Fruit fly (Drosophila melanogaster) whole organism, embryonic: ENCODE data around the gene CG16953.

Experiments
- Atf-2 ChIP-seq: fragments of 200-800 bp; sonication (Bioruptor generic); optimal IDR thresholded peaks from 2 replicates; lab custom pipeline; 2016; ENCODE audit warnings: missing biosample characterization, missing genetic modification characterization
- Awh ChIP-seq: fragments of 200-800 bp; sonication (Bioruptor generic); IDR thresholded peaks from 2 replicates; pipeline ENCODE4, ENCODE4 v1.3.6; 2022; ENCODE audit warnings: missing biosample characterization, missing genetic modification characterization
- CG11093 ChIP-seq: fragments of 200-800 bp; sonication (Bioruptor generic); IDR thresholded peaks from 3 replicates; pipeline ENCODE4 v1.3.6; 2022; ENCODE audit warnings: missing biosample characterization, missing genetic modification characterization
- CG12236 ChIP-seq: fragments of 200-800 bp; sonication (Bioruptor generic); optimal IDR thresholded peaks from 2 replicates; lab custom pipeline; 2016; ENCODE audit warnings: missing biosample characterization, missing genetic modification characterization
- CG13624 ChIP-seq: fragments of 200-800 bp; sonication (Bioruptor generic); optimal IDR thresholded peaks from 2 replicates; lab custom pipeline; 2016; ENCODE audit warnings: missing biosample characterization, missing genetic modification characterization
- CG15479 ChIP-seq: fragments of 200-800 bp; sonication (Bioruptor generic); optimal IDR thresholded peaks from 3 replicates; lab custom pipeline; 2019; ENCODE audit warnings: missing biosample characterization, mild to moderate bottlenecking, missing genetic modification characterization, moderate library complexity
- CG1603 ChIP-seq: fragments of 200-800 bp; sonication (Bioruptor generic); optimal IDR thresholded peaks from 2 replicates; lab custom pipeline; 2019; ENCODE audit warnings: missing biosample characterization, mild to moderate bottlenecking, missing genetic modification characterization, moderate library complexity
- CG17385 ChIP-seq: fragments of 200-800 bp; sonication (Bioruptor generic); optimal IDR thresholded peaks from 3 replicates; lab custom pipeline; 2018; ENCODE audit warnings: missing biosample characterization, mild to moderate bottlenecking, missing genetic modification characterization
- CG18764 ChIP-seq: fragments of 200-800 bp; sonication (Bioruptor generic); optimal IDR thresholded peaks from 3 replicates; lab custom pipeline; 2016; ENCODE audit warnings: missing biosample characterization, missing genetic modification characterization
- CG2199 ChIP-seq: fragments of 200-800 bp; sonication (Bioruptor generic); IDR thresholded peaks from 3 replicates; pipeline ENCODE4 v1.3.6; 2022; ENCODE audit warnings: missing biosample characterization, missing genetic modification characterization
- CG2875 ChIP-seq: fragments of 200-800 bp; sonication (Bioruptor generic); optimal IDR thresholded peaks from 2 replicates; lab custom pipeline; 2017; ENCODE audit warnings: missing biosample characterization, mild to moderate bottlenecking, missing genetic modification characterization, missing genetic modification reagents
- CG3065 ChIP-seq: fragments of 200-800 bp; sonication (Bioruptor generic); optimal IDR thresholded peaks from 2 replicates; lab custom pipeline; 2016; ENCODE audit warnings: missing biosample characterization, missing genetic modification characterization
- CG34376 ChIP-seq: fragments of 200-800 bp; sonication (Bioruptor generic); optimal IDR thresholded peaks from 2 replicates; lab custom pipeline; 2018; ENCODE audit warnings: missing biosample characterization, mild to moderate bottlenecking, missing genetic modification characterization
- CG6813 ChIP-seq: fragments of 200-800 bp; sonication (Bioruptor generic); optimal IDR thresholded peaks from 2 replicates; lab custom pipeline; 2017; ENCODE audit warnings: missing biosample characterization, missing genetic modification characterization, mild to moderate bottlenecking, moderate library complexity, missing genetic modification reagents
- CG7357 ChIP-seq: fragments of 200-800 bp; sonication (Bioruptor generic); IDR thresholded peaks from 3 replicates; pipeline ENCODE4 v1.3.6; 2022; ENCODE audit warnings: missing biosample characterization, missing genetic modification characterization
- CG7745 ChIP-seq: fragments of 200-800 bp; sonication (Bioruptor generic); optimal IDR thresholded peaks from 2 replicates; lab custom pipeline; 2018; ENCODE audit warnings: missing biosample characterization, mild to moderate bottlenecking, missing genetic modification characterization, moderate library complexity
- CG7786 ChIP-seq: fragments of 200-800 bp; sonication (Bioruptor generic); optimal IDR thresholded peaks from 2 replicates; lab custom pipeline; 2016; ENCODE audit warnings: missing biosample characterization, missing genetic modification characterization
- CoRest ChIP-seq: fragments of 200-800 bp; sonication (Bioruptor generic); optimal IDR thresholded peaks from 3 replicates; lab custom pipeline; 2018; ENCODE audit warnings: missing biosample characterization, mild to moderate bottlenecking, missing genetic modification characterization, moderate library complexity
- Dfd ChIP-seq, 2 experiments: fragments of >200 bp; optimal IDR thresholded peaks; 2 replicates each; lab custom pipeline; 2017; ENCODE audit warnings: missing biosample characterization in 2 of 2, missing genetic modification characterization in 2 of 2
- Doc2 ChIP-seq: fragments of 200-800 bp; sonication (Bioruptor generic); IDR thresholded peaks from 2 replicates; pipeline ENCODE4 v1.3.6; 2022; ENCODE audit warnings: missing biosample characterization, missing genetic modification characterization
- Doc3 ChIP-seq: fragments of 200-800 bp; sonication (Bioruptor generic); IDR thresholded peaks from 3 replicates; pipeline ENCODE4 v1.3.6; 2022; ENCODE audit warnings: missing biosample characterization, missing genetic modification characterization; ENCODE audit not compliant: partially characterized antibody
- Elba2 ChIP-seq: fragments of 200-800 bp; sonication (Bioruptor generic); optimal IDR thresholded peaks from 3 replicates; lab custom pipeline; 2016; ENCODE audit warnings: missing biosample characterization, missing genetic modification characterization
- Hmx ChIP-seq: fragments of 200-800 bp; sonication (Bioruptor generic); optimal IDR thresholded peaks from 2 replicates; lab custom pipeline; 2016; ENCODE audit warnings: missing biosample characterization, missing genetic modification characterization
- Meics ChIP-seq: fragments of 200-800 bp; sonication (Bioruptor generic); optimal IDR thresholded peaks from 2 replicates; lab custom pipeline; 2017; ENCODE audit warnings: missing biosample characterization, mild to moderate bottlenecking, missing genetic modification characterization
- Pdp1 ChIP-seq, 2 experiments: fragments of 200-800 bp; sonication (Bioruptor generic); optimal IDR thresholded peaks; 3 replicates each; lab custom pipeline; 2016; ENCODE audit warnings: missing biosample characterization in 2 of 2, missing genetic modification characterization in 2 of 2, mild to moderate bottlenecking in 1 of 2, moderate library complexity in 1 of 2
- Rfx ChIP-seq: fragments of 200-800 bp; sonication (Bioruptor generic); IDR thresholded peaks from 2 replicates; pipeline ENCODE4 v1.3.6; 2022; ENCODE audit warnings: missing biosample characterization, missing genetic modification characterization
- Stat92E ChIP-seq, 3 experiments: fragments of >200 bp in 2 of 3; fragments of 200-800 bp in 1 of 3; sonication (Bioruptor generic) in 1 of 3; optimal IDR thresholded peaks; 2 replicates each; lab custom pipeline; 2017 to 2019; ENCODE audit warnings: missing biosample characterization in 3 of 3, missing genetic modification characterization in 3 of 3, mild to moderate bottlenecking in 1 of 3, moderate library complexity in 1 of 3
- bigmax ChIP-seq: fragments of 200-800 bp; sonication (Bioruptor generic); optimal IDR thresholded peaks from 2 replicates; lab custom pipeline; 2018; ENCODE audit warnings: missing biosample characterization, mild to moderate bottlenecking, missing genetic modification characterization
- crp ChIP-seq, 2 experiments: fragments of 200-800 bp; sonication (Bioruptor generic); optimal IDR thresholded peaks; 2 replicates in 1 of 2; 3 replicates in 1 of 2; lab custom pipeline; 2017; ENCODE audit warnings: missing biosample characterization in 2 of 2, missing genetic modification characterization in 2 of 2, mild to moderate bottlenecking in 1 of 2, moderate library complexity in 1 of 2
- ems ChIP-seq: fragments of 200-800 bp; sonication (Bioruptor generic); optimal IDR thresholded peaks from 3 replicates; lab custom pipeline; 2016; ENCODE audit warnings: missing biosample characterization, missing genetic modification characterization
- fu2 ChIP-seq: fragments of 200-800 bp; sonication (Bioruptor generic); optimal IDR thresholded peaks from 2 replicates; lab custom pipeline; 2016; ENCODE audit warnings: missing biosample characterization, missing genetic modification characterization
- grn ChIP-seq: fragments of 200-800 bp; sonication (Bioruptor generic); optimal IDR thresholded peaks from 3 replicates; lab custom pipeline; 2017; ENCODE audit warnings: missing biosample characterization, missing genetic modification characterization
- gro ChIP-seq: fragments of 200-800 bp; sonication (Bioruptor generic); optimal IDR thresholded peaks from 2 replicates; lab custom pipeline; 2016; ENCODE audit warnings: missing biosample characterization, missing genetic modification characterization
- jigr1 ChIP-seq: fragments of 200-800 bp; sonication (Bioruptor generic); IDR thresholded peaks from 3 replicates; pipeline ENCODE4 v1.3.6; 2022; ENCODE audit warnings: missing biosample characterization, missing genetic modification characterization
- lbe ChIP-seq: fragments of 200-800 bp; sonication (Bioruptor generic); optimal IDR thresholded peaks from 2 replicates; lab custom pipeline; 2016; ENCODE audit warnings: missing biosample characterization, mild to moderate bottlenecking, missing genetic modification characterization
- nerfin-2 ChIP-seq: fragments of 200-800 bp; sonication (Bioruptor generic); IDR thresholded peaks from 2 replicates; pipeline ENCODE4 v1.3.6; 2022; ENCODE audit warnings: missing biosample characterization, missing genetic modification characterization; ENCODE audit not compliant: partially characterized antibody
- p53 ChIP-seq: fragments of 200-800 bp; sonication (Bioruptor generic); optimal IDR thresholded peaks from 2 replicates; lab custom pipeline; 2016; ENCODE audit warnings: missing biosample characterization, missing genetic modification characterization
- pfk ChIP-seq: fragments of 200-800 bp; sonication (Bioruptor generic); optimal IDR thresholded peaks from 2 replicates; lab custom pipeline; 2018; ENCODE audit warnings: missing biosample characterization, mild to moderate bottlenecking, missing genetic modification characterization, moderate library complexity
- psq ChIP-seq: fragments of 200-800 bp; sonication (Bioruptor generic); optimal IDR thresholded peaks from 2 replicates; lab custom pipeline; 2017; ENCODE audit warnings: missing biosample characterization, missing genetic modification characterization
- pum ChIP-seq: fragments of 200-800 bp; sonication (Bioruptor generic); optimal IDR thresholded peaks from 2 replicates; lab custom pipeline; 2016; ENCODE audit warnings: missing biosample characterization, missing genetic modification characterization
- ranshi ChIP-seq: fragments of 200-800 bp; sonication (Bioruptor generic); IDR thresholded peaks from 2 replicates; pipeline ENCODE4 v1.3.6; 2022; ENCODE audit warnings: missing biosample characterization, missing genetic modification characterization
- repo ChIP-seq: fragments of 200-800 bp; sonication (Bioruptor generic); optimal IDR thresholded peaks from 2 replicates; lab custom pipeline; 2016; ENCODE audit warnings: missing biosample characterization, missing genetic modification characterization
- sens-2 ChIP-seq: fragments of 200-800 bp; sonication (Bioruptor generic); IDR thresholded peaks from 2 replicates; pipeline ENCODE4 v1.3.6; 2022; ENCODE audit warnings: missing biosample characterization, missing genetic modification characterization
- shn ChIP-seq: fragments of 200-800 bp; sonication (Bioruptor generic); optimal IDR thresholded peaks from 3 replicates; lab custom pipeline; 2016; ENCODE audit warnings: missing biosample characterization, missing genetic modification characterization
- sima ChIP-seq: fragments of 200-800 bp; sonication (Bioruptor generic); optimal IDR thresholded peaks from 2 replicates; lab custom pipeline; 2016; ENCODE audit warnings: missing biosample characterization, missing genetic modification characterization
- stwl ChIP-seq: fragments of 200-800 bp; sonication (Bioruptor generic); optimal IDR thresholded peaks from 3 replicates; lab custom pipeline; 2018; ENCODE audit warnings: missing biosample characterization, mild to moderate bottlenecking, missing genetic modification characterization, moderate library complexity
- unpg ChIP-seq: fragments of 200-800 bp; sonication (Bioruptor generic); optimal IDR thresholded peaks from 3 replicates; lab custom pipeline; 2018; ENCODE audit warnings: missing biosample characterization, mild to moderate bottlenecking, missing genetic modification characterization, moderate library complexity
- zf30C ChIP-seq: fragments of 200-800 bp; sonication (Bioruptor generic); optimal IDR thresholded peaks from 3 replicates; lab custom pipeline; 2018; ENCODE audit warnings: missing biosample characterization, mild to moderate bottlenecking, missing genetic modification characterization
- zfh2 ChIP-seq: fragments of 200-800 bp; sonication (Bioruptor generic); optimal IDR thresholded peaks from 2 replicates; lab custom pipeline; 2016; ENCODE audit warnings: missing biosample characterization, missing genetic modification characterization

Gene CG16953

DNA sequence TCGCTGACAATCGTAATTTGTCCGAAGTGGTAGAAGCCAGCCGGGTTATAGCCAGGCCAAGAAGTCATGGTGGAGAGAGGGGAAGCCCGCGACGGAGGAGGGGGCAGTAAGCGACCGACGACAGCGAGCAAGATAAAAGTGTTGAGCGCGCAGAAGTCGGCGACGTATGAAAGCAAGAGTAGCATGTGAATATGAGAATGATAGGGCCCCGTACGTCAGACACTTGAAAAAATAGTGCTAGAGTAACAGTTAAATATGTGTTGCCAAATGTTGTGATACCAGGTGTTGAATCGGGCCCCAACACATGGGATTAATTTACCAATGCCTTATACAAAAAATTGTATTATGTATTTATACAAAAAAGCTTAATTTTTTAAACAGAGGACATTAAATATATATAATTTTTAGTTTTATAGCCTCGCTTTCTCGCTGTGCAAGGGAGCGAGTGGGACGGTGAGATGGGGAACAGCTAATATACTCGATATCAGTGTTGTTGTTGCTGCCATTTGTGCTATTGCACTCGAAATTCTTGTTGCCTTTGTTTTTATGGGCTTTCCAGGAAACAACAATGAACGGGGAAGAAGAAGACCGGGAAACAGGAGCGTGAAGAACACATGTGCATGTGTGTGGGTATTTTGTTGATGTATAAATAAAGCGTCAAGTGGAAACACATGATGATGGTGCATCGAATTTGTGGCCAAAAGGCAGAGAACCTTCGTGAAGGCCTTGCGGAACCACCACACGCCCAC lies 35.6 kb downstream of the CG16953 start:
- TF ChIP-seq bigmax = no peak
- TF ChIP-seq sens-2 (GFP tag; lab: Robert Waterston, UW) = peak; percentile 69; the same call in 1 of the 2 replicates
- no peak for TF ChIP-seq sima
- TF ChIP-seq Awh (GFP tag; lab: Robert Waterston, UW) = peak; percentile 76
- TF ChIP-seq CG15479 (GFP tag; lab: Kevin White, UChicago) = no peak
- peak; percentile 89 for TF ChIP-seq Rfx (GFP tag; lab: Robert Waterston, UW)
- peak; percentile 24 for TF ChIP-seq gro (GFP tag; lab: Kevin White, UChicago)
- TF ChIP-seq CG6813 = peak; percentile 78
- no peak for TF ChIP-seq Atf-2 (GFP tag; lab: Kevin White, UChicago)
- TF ChIP-seq unpg (GFP tag; lab: Kevin White, UChicago) = peak; percentile 88
- no peak for TF ChIP-seq Dfd (GFP tag; optimal IDR thresholded peaks at IDR 0.05; lab: Kevin White, UChicago)
- no peak for TF ChIP-seq CG12236
- TF ChIP-seq CG11093 (GFP tag; lab: Robert Waterston, UW) = peak; percentile 67; the same call in 2 of the 3 replicates
- TF ChIP-seq CG1603 (tag; lab: Kevin White, UChicago) = peak; percentile 42
- peak; percentile 97 for TF ChIP-seq zf30C
- TF ChIP-seq psq (GFP tag; lab: Kevin White, UChicago) = peak; percentile 69
- TF ChIP-seq CG34376 (GFP tag; lab: Kevin White, UChicago) = peak; percentile 69
- no peak for TF ChIP-seq repo (GFP tag; lab: Kevin White, UChicago)
- TF ChIP-seq CG7786 (GFP tag; lab: Kevin White, UChicago) = peak; percentile 37
- peak; percentile 68 for TF ChIP-seq pfk (GFP tag; lab: Kevin White, UChicago)
- TF ChIP-seq CG17385 (GFP tag; lab: Kevin White, UChicago) = peak; percentile 69
- TF ChIP-seq pum (GFP tag; lab: Kevin White, UChicago) = peak; percentile 12
- peak in 1 of 3 experiments; percentile 100 for TF ChIP-seq Stat92E (GFP tag; optimal IDR thresholded peaks at IDR 0.05; lab: Kevin White, UChicago)
- no peak for TF ChIP-seq nerfin-2 (GFP tag; lab: Robert Waterston, UW)
- peak; percentile 88 for TF ChIP-seq Meics (GFP tag; lab: Kevin White, UChicago)
- TF ChIP-seq CG7357 (GFP tag; lab: Robert Waterston, UW) = peak; percentile 80
- TF ChIP-seq ems (GFP tag; lab: Kevin White, UChicago) = peak; percentile 63
- TF ChIP-seq crp (GFP tag; optimal IDR thresholded peaks at IDR 0.05; lab: Kevin White, UChicago) = peak in 1 of 2 experiments; percentile 21
- 0 out of 2 replicates have a peak, but pooled peaks have one; percentile 6 for TF ChIP-seq Doc2 (GFP tag; lab: Robert Waterston, UW)
- peak; percentile 60 for TF ChIP-seq grn (GFP tag; lab: Kevin White, UChicago)
- TF ChIP-seq Elba2 = no peak
- TF ChIP-seq CG2199 (GFP tag; lab: Robert Waterston, UW) = no peak; the same call in 2 of the 3 replicates
- no peak for TF ChIP-seq Hmx (GFP tag; lab: Kevin White, UChicago)
- peak; percentile 90 for TF ChIP-seq CoRest (tag; lab: Kevin White, UChicago)
- peak; percentile 21 for TF ChIP-seq shn (GFP tag; lab: Kevin White, UChicago)
- TF ChIP-seq p53 (GFP tag; lab: Kevin White, UChicago) = no peak
- peak; percentile 65 for TF ChIP-seq CG2875 (GFP tag; lab: Kevin White, UChicago)
- TF ChIP-seq zfh2 (GFP tag; lab: Kevin White, UChicago) = peak; percentile 14
- no peak for TF ChIP-seq fu2 (GFP tag; lab: Kevin White, UChicago)
- TF ChIP-seq CG7745 = no peak
- TF ChIP-seq jigr1 (GFP tag; lab: Robert Waterston, UW) = peak; percentile 50; the same call in 1 of the 3 replicates
- TF ChIP-seq CG13624 = no peak
- peak; percentile 63 for TF ChIP-seq lbe (GFP tag; lab: Kevin White, UChicago)
- peak in 1 of 2 experiments; percentile 63 for TF ChIP-seq Pdp1 (GFP tag; optimal IDR thresholded peaks at IDR 0.05; lab: Kevin White, UChicago)
- TF ChIP-seq stwl (tag; lab: Kevin White, UChicago) = peak; percentile 4
- TF ChIP-seq ranshi (GFP tag; lab: Robert Waterston, UW) = peak; percentile 84
- TF ChIP-seq CG3065 (GFP tag; lab: Kevin White, UChicago) = peak; percentile 56
- TF ChIP-seq Doc3 (GFP tag; lab: Robert Waterston, UW) = no peak
- peak; percentile 66 for TF ChIP-seq CG18764 (GFP tag; lab: Kevin White, UChicago)
